Worm (Caenorhabditis elegans): ENCODE data around the gene F54D1.6.

ce11 chrIV:11247434-11247833 is 40.2 kb upstream of the F54D1.6 start:
- TF ChIP-seq sox-2 (GFP tag; IDR thresholded peaks at IDR 0.05), result no peak
- no peak for TF ChIP-seq lin-11 (tag; optimal IDR thresholded peaks at IDR 0.05)
- no peak for TF ChIP-seq elt-2 (tag; optimal IDR thresholded peaks at IDR 0.05)
- no peak for TF ChIP-seq ceh-31 (tag; optimal IDR thresholded peaks at IDR 0.05)
- no peak for TF ChIP-seq ceh-24 (tag; optimal IDR thresholded peaks at IDR 0.05)
- TF ChIP-seq madf-2 (tag; optimal IDR thresholded peaks at IDR 0.05), result no peak
